Worm (Caenorhabditis elegans): ENCODE data around the gene gnrr-5.

ce11 chrV:4499156-4499808 lies 44.7 kb upstream of the gnrr-5 start:
- no peak for TF ChIP-seq fkh-10 (GFP tag; optimal IDR thresholded peaks at IDR 0.05)
- TF ChIP-seq php-3 (GFP tag; IDR thresholded peaks at IDR 0.05) = no peak
- no peak for TF ChIP-seq ztf-11 (tag; optimal IDR thresholded peaks at IDR 0.05)
- TF ChIP-seq F37D6.2 (tag; optimal IDR thresholded peaks at IDR 0.05) = no peak
- TF ChIP-seq T20F7.1 (GFP tag; optimal IDR thresholded peaks at IDR 0.05) = no peak
